Fruit fly (Drosophila melanogaster) whole organism, embryonic: ENCODE data around the gene CG15170.
A peak's percentile ranks its signal among the peaks of the same experiment; 100 is the strongest.

ENCODE experiments used
- Ada2b ChIP-seq: fragments of 200-800 bp; sonication (Bioruptor generic); IDR thresholded peaks from 2 replicates; pipeline ENCODE4 v1.3.6; 2022; ENCODE audit warnings: missing biosample characterization, missing genetic modification characterization
- CG10565 ChIP-seq: fragments of 200-800 bp; sonication (Bioruptor generic); optimal IDR thresholded peaks from 3 replicates; lab custom pipeline; 2016; ENCODE audit warnings: missing biosample characterization, mild to moderate bottlenecking, missing genetic modification characterization
- CG10959 ChIP-seq: fragments of 200-800 bp; sonication (Bioruptor generic); IDR thresholded peaks from 2 replicates; pipeline ENCODE4 v1.3.6; 2022; ENCODE audit warnings: missing biosample characterization, missing genetic modification characterization
- CG12155 ChIP-seq: fragments of 200-800 bp; sonication (Bioruptor generic); optimal IDR thresholded peaks from 3 replicates; lab custom pipeline; 2016; ENCODE audit warnings: missing biosample characterization, missing genetic modification characterization
- CG12236 ChIP-seq: fragments of 200-800 bp; sonication (Bioruptor generic); optimal IDR thresholded peaks from 2 replicates; lab custom pipeline; 2016; ENCODE audit warnings: missing biosample characterization, missing genetic modification characterization
- CG13287 ChIP-seq: fragments of 200-800 bp; sonication (Bioruptor generic); IDR thresholded peaks from 2 replicates; pipeline ENCODE4 v1.3.6; 2022; ENCODE audit warnings: missing biosample characterization, missing genetic modification characterization; ENCODE audit not compliant: partially characterized antibody
- CG14014 ChIP-seq: fragments of 200-800 bp; sonication (Bioruptor generic); IDR thresholded peaks from 2 replicates; pipeline ENCODE4 v1.3.6; 2022; ENCODE audit warnings: missing biosample characterization, missing genetic modification characterization
- CG14710 ChIP-seq: fragments of 200-800 bp; sonication (Bioruptor generic); optimal IDR thresholded peaks from 3 replicates; lab custom pipeline; 2019; ENCODE audit warnings: missing biosample characterization, mild to moderate bottlenecking, missing genetic modification characterization, moderate library complexity
- CG1832 ChIP-seq: fragments of 200-800 bp; sonication (Bioruptor generic); optimal IDR thresholded peaks from 2 replicates; lab custom pipeline; 2017; ENCODE audit warnings: missing biosample characterization, mild to moderate bottlenecking, missing genetic modification characterization, inconsistent platforms
- CG18476 ChIP-seq: fragments of 200-800 bp; sonication (Bioruptor generic); optimal IDR thresholded peaks from 2 replicates; lab custom pipeline; 2016; ENCODE audit warnings: missing biosample characterization, mild to moderate bottlenecking, missing genetic modification characterization
- CG30020 ChIP-seq: fragments of 200-800 bp; optimal IDR thresholded peaks from 2 replicates; lab custom pipeline; 2019; ENCODE audit warnings: missing biosample characterization, mild to moderate bottlenecking, missing genetic modification characterization, moderate library complexity
- CG33213 ChIP-seq: fragments of 200-800 bp; sonication (Bioruptor generic); optimal IDR thresholded peaks from 3 replicates; lab custom pipeline; 2016; ENCODE audit warnings: missing biosample characterization, missing genetic modification characterization
- CG34376 ChIP-seq: fragments of 200-800 bp; sonication (Bioruptor generic); optimal IDR thresholded peaks from 2 replicates; lab custom pipeline; 2018; ENCODE audit warnings: missing biosample characterization, mild to moderate bottlenecking, missing genetic modification characterization
- CG6689 ChIP-seq: fragments of 200-800 bp; sonication (Bioruptor generic); IDR thresholded peaks from 2 replicates; pipeline ENCODE4 v1.3.6; 2022; ENCODE audit warnings: missing biosample characterization, missing genetic modification characterization
- CG8281 ChIP-seq: fragments of 200-800 bp; sonication (Bioruptor generic); optimal IDR thresholded peaks from 2 replicates; lab custom pipeline; 2018; ENCODE audit warnings: missing biosample characterization, mild to moderate bottlenecking, missing genetic modification characterization, moderate library complexity
- CG8290 ChIP-seq, 3 experiments: fragments of 200-800 bp; sonication (Bioruptor generic); optimal IDR thresholded peaks; 2 replicates each; lab custom pipeline; 2016 to 2019; ENCODE audit warnings: missing biosample characterization in 3 of 3, missing genetic modification characterization in 3 of 3, mild to moderate bottlenecking in 2 of 3, moderate library complexity in 1 of 3
- CG8924 ChIP-seq: fragments of 200-800 bp; optimal IDR thresholded peaks from 3 replicates; lab custom pipeline; 2019; ENCODE audit warnings: missing biosample characterization, mild to moderate bottlenecking, missing genetic modification characterization, moderate library complexity
- CG8944 ChIP-seq: fragments of 200-800 bp; sonication (Bioruptor generic); optimal IDR thresholded peaks from 3 replicates; lab custom pipeline; 2016; ENCODE audit warnings: missing biosample characterization, missing genetic modification characterization
- CHES-1-like ChIP-seq: fragments of 200-800 bp; sonication (Bioruptor generic); optimal IDR thresholded peaks from 2 replicates; lab custom pipeline; 2016; ENCODE audit warnings: missing biosample characterization, missing genetic modification characterization
- CrebB ChIP-seq: fragments of 200-800 bp; sonication (Bioruptor generic); optimal IDR thresholded peaks from 3 replicates; lab custom pipeline; 2018; ENCODE audit warnings: missing biosample characterization, mild to moderate bottlenecking, missing genetic modification characterization
- Deaf1 ChIP-seq: fragments of 200-800 bp; optimal IDR thresholded peaks from 3 replicates; lab custom pipeline; 2019; ENCODE audit warnings: missing biosample characterization, mild to moderate bottlenecking, missing genetic modification characterization, moderate library complexity
- Dek ChIP-seq: fragments of 200-800 bp; sonication (Bioruptor generic); optimal IDR thresholded peaks from 3 replicates; lab custom pipeline; 2019; ENCODE audit warnings: missing biosample characterization, mild to moderate bottlenecking, missing genetic modification characterization, moderate library complexity
- Dfd ChIP-seq, 2 experiments: fragments of >200 bp; optimal IDR thresholded peaks; 2 replicates each; lab custom pipeline; 2017; ENCODE audit warnings: missing biosample characterization in 2 of 2, missing genetic modification characterization in 2 of 2
- E2f1 ChIP-seq: fragments of 200-800 bp; sonication (Bioruptor generic); IDR thresholded peaks from 2 replicates; pipeline ENCODE4 v1.3.6; 2022; ENCODE audit warnings: missing biosample characterization, missing genetic modification characterization
- Fer1 ChIP-seq: fragments of 200-800 bp; sonication (Bioruptor generic); optimal IDR thresholded peaks from 2 replicates; lab custom pipeline; 2017; ENCODE audit warnings: missing biosample characterization, mild to moderate bottlenecking, missing genetic modification characterization
- Fer2 ChIP-seq: fragments of 200-800 bp; sonication (Bioruptor generic); optimal IDR thresholded peaks from 2 replicates; lab custom pipeline; 2018; ENCODE audit warnings: missing biosample characterization, mild to moderate bottlenecking, missing genetic modification characterization, moderate library complexity
- HmgD ChIP-seq: fragments of 200-800 bp; sonication (Bioruptor generic); optimal IDR thresholded peaks from 3 replicates; lab custom pipeline; 2016; ENCODE audit warnings: missing biosample characterization, missing genetic modification characterization
- HmgZ ChIP-seq: fragments of 200-800 bp; sonication (Bioruptor generic); optimal IDR thresholded peaks from 2 replicates; lab custom pipeline; 2018; ENCODE audit warnings: missing biosample characterization, mild to moderate bottlenecking, missing genetic modification characterization
- Med ChIP-seq: fragments of 200-800 bp; sonication (Bioruptor generic); peaks from one replicate; lab custom pipeline; 2016; ENCODE audit warnings: missing biosample characterization, missing genetic modification characterization, mild to moderate bottlenecking, inconsistent platforms, moderate library complexity
- Myb ChIP-seq: fragments of 200-800 bp; sonication (Bioruptor generic); optimal IDR thresholded peaks from 2 replicates; lab custom pipeline; 2016; ENCODE audit warnings: missing biosample characterization, missing genetic modification characterization
- Scr ChIP-seq: fragments of 200-800 bp; sonication (Bioruptor generic); IDR thresholded peaks from 2 replicates; pipeline ENCODE4 v1.3.6; 2022; ENCODE audit warnings: missing biosample characterization, missing genetic modification characterization; ENCODE audit not compliant: partially characterized antibody
- TFAM ChIP-seq: fragments of 200-800 bp; sonication (Bioruptor generic); optimal IDR thresholded peaks from 2 replicates; lab custom pipeline; 2017; ENCODE audit warnings: missing biosample characterization, missing genetic modification characterization, inconsistent platforms
- amos ChIP-seq: fragments of 200-800 bp; sonication (Bioruptor generic); IDR thresholded peaks from 2 replicates; pipeline ENCODE4 v1.3.6; 2022; ENCODE audit warnings: missing biosample characterization, missing genetic modification characterization; ENCODE audit not compliant: partially characterized antibody
- bab2 ChIP-seq: fragments of 200-800 bp; sonication (Bioruptor generic); optimal IDR thresholded peaks from 2 replicates; lab custom pipeline; 2016; ENCODE audit warnings: missing biosample characterization, missing genetic modification characterization
- chm ChIP-seq: fragments of 200-800 bp; sonication (Bioruptor generic); IDR thresholded peaks from 2 replicates; pipeline ENCODE4 v1.3.6; 2022; ENCODE audit warnings: missing biosample characterization, missing genetic modification characterization
- crol ChIP-seq: fragments of 200-800 bp; sonication (Bioruptor generic); IDR thresholded peaks from 2 replicates; pipeline ENCODE4 v1.3.6; 2022; ENCODE audit warnings: missing biosample characterization, missing genetic modification characterization
- dati ChIP-seq: fragments of 200-800 bp; sonication (Bioruptor generic); IDR thresholded peaks from 2 replicates; pipeline ENCODE4 v1.3.6; 2022; ENCODE audit warnings: missing biosample characterization, missing genetic modification characterization
- ewg ChIP-seq: fragments of 200-800 bp; sonication (Bioruptor generic); optimal IDR thresholded peaks from 3 replicates; lab custom pipeline; 2017; ENCODE audit warnings: mild to moderate bottlenecking, missing biosample characterization, missing genetic modification reagents, missing genetic modification characterization
- grn ChIP-seq: fragments of 200-800 bp; sonication (Bioruptor generic); optimal IDR thresholded peaks from 3 replicates; lab custom pipeline; 2017; ENCODE audit warnings: missing biosample characterization, missing genetic modification characterization
- gro ChIP-seq: fragments of 200-800 bp; sonication (Bioruptor generic); optimal IDR thresholded peaks from 2 replicates; lab custom pipeline; 2016; ENCODE audit warnings: missing biosample characterization, missing genetic modification characterization
- inv ChIP-seq: fragments of 200-800 bp; sonication (Bioruptor generic); IDR thresholded peaks from 2 replicates; pipeline ENCODE4 v1.3.6; 2022; ENCODE audit warnings: missing biosample characterization, missing genetic modification characterization; ENCODE audit not compliant: partially characterized antibody
- lilli ChIP-seq: fragments of 200-800 bp; sonication (Bioruptor generic); optimal IDR thresholded peaks from 3 replicates; lab custom pipeline; 2016; ENCODE audit warnings: missing biosample characterization, missing genetic modification characterization
- odd ChIP-seq: fragments of 200-800 bp; sonication (Bioruptor generic); optimal IDR thresholded peaks from 2 replicates; lab custom pipeline; 2017; ENCODE audit warnings: missing biosample characterization, mild to moderate bottlenecking, missing genetic modification characterization
- sc ChIP-seq, 3 experiments: fragments of >200 bp in 2 of 3; fragments of 200-800 bp in 1 of 3; sonication (Bioruptor generic) in 1 of 3; optimal IDR thresholded peaks; 2 replicates in 2 of 3; 3 replicates in 1 of 3; lab custom pipeline; 2017; ENCODE audit warnings: mild to moderate bottlenecking in 1 of 3, missing biosample characterization in 1 of 3, missing genetic modification characterization in 1 of 3, missing genetic modification reagents in 1 of 3
- sens ChIP-seq: fragments of 200-800 bp; sonication (Bioruptor generic); peaks from one replicate; lab custom pipeline; 2016; ENCODE audit warnings: missing biosample characterization, missing genetic modification characterization
- sima ChIP-seq: fragments of 200-800 bp; sonication (Bioruptor generic); optimal IDR thresholded peaks from 2 replicates; lab custom pipeline; 2016; ENCODE audit warnings: missing biosample characterization, missing genetic modification characterization
- sqz ChIP-seq: fragments of 200-800 bp; sonication (Bioruptor generic); optimal IDR thresholded peaks from 3 replicates; lab custom pipeline; 2018; ENCODE audit warnings: missing biosample characterization, mild to moderate bottlenecking, missing genetic modification characterization
- stwl ChIP-seq: fragments of 200-800 bp; sonication (Bioruptor generic); optimal IDR thresholded peaks from 3 replicates; lab custom pipeline; 2018; ENCODE audit warnings: missing biosample characterization, mild to moderate bottlenecking, missing genetic modification characterization, moderate library complexity
- tna ChIP-seq: fragments of 200-800 bp; sonication (Bioruptor generic); IDR thresholded peaks from 2 replicates; pipeline ENCODE4 v1.3.6; 2022; ENCODE audit warnings: missing biosample characterization, missing genetic modification characterization; ENCODE audit not compliant: partially characterized antibody
- ttk ChIP-seq: fragments of 200-800 bp; sonication (Bioruptor generic); IDR thresholded peaks from 2 replicates; pipeline ENCODE4 v2.1.2; 2022; ENCODE audit warnings: missing biosample characterization, missing genetic modification characterization

The CG15170 gene

dm6 chr2L:18951674-18952073 is 38.4 kb downstream of the CG15170 start, which contains the start of gene Nedd8 (continued):
- TF ChIP-seq dati: no peak
- peak; percentile 93 for TF ChIP-seq amos (GFP tag; lab: Robert Waterston, UW)
- TF ChIP-seq CG13287 (GFP tag; lab: Robert Waterston, UW): peak; percentile 95
- no peak for TF ChIP-seq Ada2b (GFP tag; lab: Robert Waterston, UW)
- TF ChIP-seq CG30020 (tag; lab: Kevin White, UChicago): peak; percentile 21
- no peak for TF ChIP-seq bab2 (GFP tag; lab: Kevin White, UChicago)
- TF ChIP-seq odd: no peak
- no peak for TF ChIP-seq sima (GFP tag; lab: Kevin White, UChicago)
- TF ChIP-seq gro: peak; percentile 20
- peak; percentile 71 for TF ChIP-seq Med (GFP tag; lab: Kevin White, UChicago)
- TF ChIP-seq TFAM: no peak
- TF ChIP-seq CG8281: no peak
- TF ChIP-seq CG14014 (GFP tag; lab: Robert Waterston, UW): no peak
- TF ChIP-seq crol (GFP tag; lab: Robert Waterston, UW): no peak
- TF ChIP-seq CG34376 (GFP tag; lab: Kevin White, UChicago): no peak
- TF ChIP-seq CG1832 (GFP tag; lab: Kevin White, UChicago): no peak
- TF ChIP-seq CG6689 (GFP tag; lab: Robert Waterston, UW): no peak
- TF ChIP-seq inv: peak; percentile 76
- peak; percentile 83 for TF ChIP-seq sens (GFP tag; lab: Kevin White, UChicago)
- TF ChIP-seq CG10565 (GFP tag; lab: Kevin White, UChicago): no peak
- peak; percentile 15 for TF ChIP-seq CG33213
- TF ChIP-seq Fer1 (GFP tag; lab: Kevin White, UChicago): no peak
- TF ChIP-seq Dfd (GFP tag; optimal IDR thresholded peaks at IDR 0.05; lab: Kevin White, UChicago): no peak
- TF ChIP-seq CG10959 (GFP tag; lab: Robert Waterston, UW): no peak
- TF ChIP-seq CG12236 (GFP tag; lab: Kevin White, UChicago): no peak
- TF ChIP-seq Deaf1 (tag; lab: Kevin White, UChicago): no peak
- no peak for TF ChIP-seq chm (GFP tag; lab: Robert Waterston, UW)
- TF ChIP-seq Dek (tag; lab: Kevin White, UChicago): peak; percentile 5
- no peak for TF ChIP-seq CrebB (tag; lab: Kevin White, UChicago)
- peak; percentile 69 for TF ChIP-seq tna
- peak; percentile 27 for TF ChIP-seq HmgD (GFP tag; lab: Kevin White, UChicago)
- TF ChIP-seq CG8290 (GFP tag; optimal IDR thresholded peaks at IDR 0.05; lab: Kevin White, UChicago): no peak
- peak in 1 of 2 experiments; percentile 45 for TF ChIP-seq CG8290 (tag; optimal IDR thresholded peaks at IDR 0.05; lab: Kevin White, UChicago)
- TF ChIP-seq sc (optimal IDR thresholded peaks at IDR 0.05; lab: Kevin White, UChicago): no peak
- TF ChIP-seq sc (GFP tag; optimal IDR thresholded peaks at IDR 0.05; lab: Kevin White, UChicago): no peak
- TF ChIP-seq HmgZ (tag; lab: Kevin White, UChicago): peak; percentile 63
- TF ChIP-seq Fer2 (tag; lab: Kevin White, UChicago): no peak
- TF ChIP-seq Myb (GFP tag; lab: Kevin White, UChicago): peak; percentile 68
- TF ChIP-seq sqz (GFP tag; lab: Kevin White, UChicago): no peak
- TF ChIP-seq CG18476 (GFP tag; lab: Kevin White, UChicago): no peak
- TF ChIP-seq ewg (GFP tag; lab: Kevin White, UChicago): no peak
- TF ChIP-seq CG8944 (GFP tag; lab: Kevin White, UChicago): no peak
- TF ChIP-seq CG8924 (tag; lab: Kevin White, UChicago): peak; percentile 10
- peak; percentile 30 for TF ChIP-seq CG14710
- peak; percentile 89 for TF ChIP-seq stwl (tag; lab: Kevin White, UChicago)
- no peak for TF ChIP-seq ttk (GFP tag; lab: Robert Waterston, UW)
- peak; percentile 33 for TF ChIP-seq lilli
- peak; percentile 86 for TF ChIP-seq Scr (GFP tag; lab: Robert Waterston, UW)
- TF ChIP-seq CG12155: no peak
- no peak for TF ChIP-seq grn
- no peak for TF ChIP-seq E2f1 (GFP tag; lab: Robert Waterston, UW)
- TF ChIP-seq CHES-1-like (GFP tag; lab: Kevin White, UChicago): no peak
